Fruit fly (Drosophila melanogaster): ENCODE results near the gene RpS3.

Gene RpS3

DNA sequence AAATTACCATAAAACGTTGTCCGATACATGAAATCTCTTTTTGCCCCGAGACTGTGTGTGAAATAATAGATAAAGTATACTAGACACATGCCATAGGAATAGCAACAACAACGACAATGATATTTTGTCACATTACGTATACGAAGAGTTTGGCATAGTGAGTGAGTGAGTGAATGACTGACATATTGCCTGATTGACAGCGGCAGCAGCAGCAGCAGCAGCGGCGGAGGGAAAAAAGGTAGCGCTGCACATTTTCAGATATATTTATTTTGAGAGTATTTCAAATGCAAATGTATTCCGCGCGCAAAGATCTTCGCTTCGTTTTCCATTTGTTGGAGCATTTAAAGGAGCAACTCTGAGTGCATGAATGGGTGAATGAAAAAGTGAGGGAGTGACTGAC, 22.1 kb upstream of the RpS3 start:
- no peak for TF ChIP-seq CG4496 (GFP tag; IDR thresholded peaks at IDR 0.05)
- TF ChIP-seq CG10348 (GFP tag; IDR thresholded peaks at IDR 0.05) = no peak
- no peak for TF ChIP-seq rn (GFP tag; IDR thresholded peaks at IDR 0.05)
- TF ChIP-seq CG12605 (GFP tag; IDR thresholded peaks at IDR 0.05) = no peak
- no peak for TF ChIP-seq Ets98B (GFP tag; IDR thresholded peaks at IDR 0.05)
- TF ChIP-seq Pif1B (GFP tag; optimal IDR thresholded peaks at IDR 0.05) = no peak
- TF ChIP-seq CG34367 (tag; optimal IDR thresholded peaks at IDR 0.05) = no peak
- TF ChIP-seq D1 (tag; optimal IDR thresholded peaks at IDR 0.05) = no peak
- TF ChIP-seq CG15710 (tag; optimal IDR thresholded peaks at IDR 0.05) = no peak
- TF ChIP-seq Pif1A (GFP tag; optimal IDR thresholded peaks at IDR 0.05) = no peak
- no peak for TF ChIP-seq CG8301 (tag; optimal IDR thresholded peaks at IDR 0.05)
- no peak for TF ChIP-seq CG14655 (GFP tag; optimal IDR thresholded peaks at IDR 0.05)
- TF ChIP-seq Snoo (tag; optimal IDR thresholded peaks at IDR 0.05) = no peak
- TF ChIP-seq gl (tag; optimal IDR thresholded peaks at IDR 0.05) = no peak
- no peak for TF ChIP-seq EcR (GFP tag; optimal IDR thresholded peaks at IDR 0.05)

- TF ChIP-seq Snoo (tag; optimal IDR thresholded peaks at IDR 0.05) (peak; percentile 6), Pif1B (GFP tag; optimal IDR thresholded peaks at IDR 0.05) (no peak)
Observed at dm6 chr3R:23337183-23337825, 21.3 kb upstream of the RpS3 start.

- no peak for TF ChIP-seq CG34367 (tag; optimal IDR thresholded peaks at IDR 0.05)
- TF ChIP-seq EcR (GFP tag; optimal IDR thresholded peaks at IDR 0.05) = no peak
- TF ChIP-seq Pif1A (GFP tag; optimal IDR thresholded peaks at IDR 0.05) = no peak
- no peak for TF ChIP-seq CG32121 (GFP tag; IDR thresholded peaks at IDR 0.05)
- no peak for TF ChIP-seq D1 (tag; optimal IDR thresholded peaks at IDR 0.05)
- TF ChIP-seq CG4496 (GFP tag; IDR thresholded peaks at IDR 0.05) = no peak
- no peak for TF ChIP-seq gl (tag; optimal IDR thresholded peaks at IDR 0.05)
- TF ChIP-seq Snoo (tag; optimal IDR thresholded peaks at IDR 0.05) = no peak
- TF ChIP-seq Pif1B (GFP tag; optimal IDR thresholded peaks at IDR 0.05) = no peak
- no peak for TF ChIP-seq Ets98B (GFP tag; IDR thresholded peaks at IDR 0.05)
- no peak for TF ChIP-seq CG14655 (GFP tag; optimal IDR thresholded peaks at IDR 0.05)
- no peak for TF ChIP-seq CG10348 (GFP tag; IDR thresholded peaks at IDR 0.05)
- TF ChIP-seq CG12605 (GFP tag; IDR thresholded peaks at IDR 0.05) = no peak
- no peak for TF ChIP-seq CG8159 (tag; optimal IDR thresholded peaks at IDR 0.05)
- no peak for TF ChIP-seq CG15710 (tag; optimal IDR thresholded peaks at IDR 0.05)
- TF ChIP-seq rn (GFP tag; IDR thresholded peaks at IDR 0.05) = no peak
- TF ChIP-seq CG13204 (GFP tag; optimal IDR thresholded peaks at IDR 0.05) = no peak
- no peak for TF ChIP-seq CG8301 (tag; optimal IDR thresholded peaks at IDR 0.05)
Observed at dm6 chr3R:23338290-23338689, 20.3 kb upstream of the RpS3 start.

DNA sequence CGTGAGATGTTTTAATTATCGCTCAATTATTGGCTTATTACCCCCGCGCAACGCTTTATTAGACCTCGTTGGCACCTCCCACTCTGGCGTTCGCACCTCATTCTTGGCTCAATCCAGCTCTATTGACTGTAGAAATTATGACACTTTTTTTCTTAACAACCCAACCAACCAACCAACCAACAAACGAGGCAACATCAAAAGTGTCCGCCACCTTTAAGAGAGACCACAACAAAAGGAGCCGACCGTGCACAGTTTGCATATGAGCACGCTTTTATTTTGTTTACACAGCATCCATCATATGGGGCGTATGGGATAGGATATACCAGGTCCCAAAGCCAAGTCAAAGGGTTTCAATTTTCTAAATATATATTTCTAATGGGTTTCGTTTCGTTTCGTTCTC, 18.0 kb upstream of the RpS3 start:
- TF ChIP-seq Ets98B (GFP tag; IDR thresholded peaks at IDR 0.05) = no peak
- TF ChIP-seq CG14655 (GFP tag; optimal IDR thresholded peaks at IDR 0.05) = no peak
- TF ChIP-seq CG17806 (tag; optimal IDR thresholded peaks at IDR 0.05) = no peak
- no peak for TF ChIP-seq CG12605 (GFP tag; IDR thresholded peaks at IDR 0.05)
- TF ChIP-seq D1 (tag; optimal IDR thresholded peaks at IDR 0.05) = no peak
- TF ChIP-seq CG13204 (GFP tag; optimal IDR thresholded peaks at IDR 0.05) = no peak
- TF ChIP-seq CG4496 (GFP tag; IDR thresholded peaks at IDR 0.05) = no peak
- no peak for TF ChIP-seq CG15710 (tag; optimal IDR thresholded peaks at IDR 0.05)
- TF ChIP-seq gl (tag; optimal IDR thresholded peaks at IDR 0.05) = no peak
- TF ChIP-seq rn (GFP tag; IDR thresholded peaks at IDR 0.05) = no peak
- TF ChIP-seq Pif1A (GFP tag; optimal IDR thresholded peaks at IDR 0.05) = no peak
- TF ChIP-seq CG34367 (tag; optimal IDR thresholded peaks at IDR 0.05) = no peak

dm6 chr3R:23341769-23342352, 16.8 kb upstream of the RpS3 start:
- TF ChIP-seq CG9948 (tag; optimal IDR thresholded peaks at IDR 0.05) (no peak), Pif1B (GFP tag; optimal IDR thresholded peaks at IDR 0.05) (no peak), Pif1A (GFP tag; optimal IDR thresholded peaks at IDR 0.05) (no peak), CG17806 (tag; optimal IDR thresholded peaks at IDR 0.05) (no peak), CG32121 (GFP tag; IDR thresholded peaks at IDR 0.05) (no peak), Ets98B (GFP tag; IDR thresholded peaks at IDR 0.05) (no peak), CG14655 (GFP tag; optimal IDR thresholded peaks at IDR 0.05) (no peak), CG34367 (tag; optimal IDR thresholded peaks at IDR 0.05) (no peak), CG13204 (GFP tag; optimal IDR thresholded peaks at IDR 0.05) (no peak)

dm6 chr3R:23343707-23344310, 14.8 kb upstream of the RpS3 start:
- TF ChIP-seq Pif1B (GFP tag; optimal IDR thresholded peaks at IDR 0.05) (no peak), CG13204 (GFP tag; optimal IDR thresholded peaks at IDR 0.05) (peak; percentile 61), EcR (GFP tag; optimal IDR thresholded peaks at IDR 0.05) (peak; percentile 87)

All from whole organism, pupa.